Fruit fly (Drosophila melanogaster) whole organism, adult: ENCODE data around the gene CG33552.

Experiments used
- CG11617 ChIP-seq: fragments of 200-800 bp; sonication (Bioruptor generic); optimal IDR thresholded peaks from 2 replicates; lab custom pipeline; 2017; ENCODE audit warnings: mild to moderate bottlenecking, missing biosample characterization, missing genetic modification reagents, missing genetic modification characterization
- CG5204 ChIP-seq: fragments of 200-800 bp; sonication (Bioruptor generic); optimal IDR thresholded peaks from 2 replicates; lab custom pipeline; 2016; ENCODE audit warnings: missing biosample characterization, missing genetic modification characterization
- CG7045 ChIP-seq: fragments of 200-800 bp; sonication (Bioruptor generic); optimal IDR thresholded peaks from 2 replicates; lab custom pipeline; 2017; ENCODE audit warnings: missing biosample characterization, mild to moderate bottlenecking, missing genetic modification characterization
- CG7101 ChIP-seq: fragments of 200-800 bp; sonication (Bioruptor generic); optimal IDR thresholded peaks from 2 replicates; lab custom pipeline; 2018; ENCODE audit warnings: missing biosample characterization, mild to moderate bottlenecking, missing genetic modification characterization, moderate library complexity
- Crg-1 ChIP-seq: fragments of 200-800 bp; sonication (Bioruptor generic); optimal IDR thresholded peaks from 2 replicates; lab custom pipeline; 2016; ENCODE audit warnings: missing biosample characterization, missing genetic modification characterization
- kay ChIP-seq: fragments of 200-800 bp; sonication (Bioruptor generic); peaks from one replicate; lab custom pipeline; 2016; ENCODE audit warnings: missing biosample characterization, missing genetic modification characterization, borderline replicate concordance
- ovo ChIP-seq: fragments of 200-800 bp; sonication (Bioruptor generic); optimal IDR thresholded peaks from 2 replicates; lab custom pipeline; 2016; ENCODE audit warnings: missing biosample characterization, missing genetic modification characterization
- toe ChIP-seq: fragments of 200-800 bp; sonication (Bioruptor generic); optimal IDR thresholded peaks from 2 replicates; lab custom pipeline; 2016; ENCODE audit warnings: missing biosample characterization, missing genetic modification characterization

- TF ChIP-seq toe (GFP tag; lab: Kevin White, UChicago) (no peak), CG11617 (GFP tag; lab: Kevin White, UChicago) (no peak), ovo (GFP tag; lab: Kevin White, UChicago) (no peak), CG7101 (tag; lab: Kevin White, UChicago) (no peak), CG5204 (GFP tag; lab: Kevin White, UChicago) (no peak), kay (GFP tag; lab: Kevin White, UChicago) (no peak), Crg-1 (no peak), CG7045 (GFP tag; lab: Kevin White, UChicago) (no peak)
Observed at dm6 chr2L:16716771-16717170, 34.5 kb downstream of the CG33552 start.
